Fruit fly (Drosophila melanogaster): ENCODE data around the gene Aldh7A1.

dm6 chr3L:19261720-19262119 lies 7.0 kb downstream of the Aldh7A1 start:
- no peak for TF ChIP-seq CG10348 (GFP tag; IDR thresholded peaks at IDR 0.05)
- no peak for TF ChIP-seq Pif1A (GFP tag; optimal IDR thresholded peaks at IDR 0.05)
- no peak for TF ChIP-seq EcR (GFP tag; optimal IDR thresholded peaks at IDR 0.05)
- TF ChIP-seq CG15710 (tag; optimal IDR thresholded peaks at IDR 0.05): no peak
- TF ChIP-seq CG34367 (tag; optimal IDR thresholded peaks at IDR 0.05): no peak
- TF ChIP-seq Pif1B (GFP tag; optimal IDR thresholded peaks at IDR 0.05): no peak
- no peak for TF ChIP-seq CG32121 (GFP tag; IDR thresholded peaks at IDR 0.05)
- TF ChIP-seq CG8301 (tag; optimal IDR thresholded peaks at IDR 0.05): no peak
- no peak for TF ChIP-seq gl (tag; optimal IDR thresholded peaks at IDR 0.05)
- TF ChIP-seq Snoo (tag; optimal IDR thresholded peaks at IDR 0.05): no peak
- no peak for TF ChIP-seq CG12605 (GFP tag; IDR thresholded peaks at IDR 0.05)
- no peak for TF ChIP-seq Ets98B (GFP tag; IDR thresholded peaks at IDR 0.05)
- TF ChIP-seq rn (GFP tag; IDR thresholded peaks at IDR 0.05): no peak
